Fruit fly (Drosophila melanogaster): ENCODE data around the gene COX7A.

Gene COX7A

dm6 chr3R:8333768-8334470 is 6.9 kb downstream of the COX7A start, which contains the start of gene Poxm (continued):
- TF ChIP-seq CG2712 (tag; optimal IDR thresholded peaks at IDR 0.05) (peak; percentile 96), Sox102F (GFP tag; optimal IDR thresholded peaks at IDR 0.05) (peak; percentile 90), CG15011 (GFP tag; optimal IDR thresholded peaks at IDR 0.05) (peak; percentile 84), mld (GFP tag; IDR thresholded peaks at IDR 0.05; ENCODE audit: partially characterized antibody) (0 out of 3 replicates have a peak, but pooled peaks have one; percentile 49), ara (GFP tag; IDR thresholded peaks at IDR 0.05) (peak; percentile 84), CG10321 (GFP tag; IDR thresholded peaks at IDR 0.05) (0 out of 2 replicates have a peak, but pooled peaks have one; percentile 28), crp (GFP tag; optimal IDR thresholded peaks at IDR 0.05) (peak in 1 of 2 experiments; percentile 47), Spps (tag; optimal IDR thresholded peaks at IDR 0.05) (peak; percentile 88), CG14441 (GFP tag; IDR thresholded peaks at IDR 0.05) (peak; percentile 86), Sox100B (GFP tag; optimal IDR thresholded peaks at IDR 0.05) (peak; percentile 96), mirr (GFP tag; optimal IDR thresholded peaks at IDR 0.05) (no peak), CG14710 (tag; optimal IDR thresholded peaks at IDR 0.05) (peak; percentile 95), hb (GFP tag; IDR thresholded peaks at IDR 0.05; ENCODE audit: partially characterized antibody) (no peak), CG8944 (GFP tag; optimal IDR thresholded peaks at IDR 0.05) (peak; percentile 40), Gug (GFP tag; IDR thresholded peaks at IDR 0.05) (peak; percentile 94), bsh (GFP tag; optimal IDR thresholded peaks at IDR 0.05) (peak; percentile 91 to 93), lilli (GFP tag; optimal IDR thresholded peaks at IDR 0.05) (peak; percentile 81), tup (GFP tag; optimal IDR thresholded peaks at IDR 0.05) (peak; percentile 60), CG4424 (GFP tag; optimal IDR thresholded peaks at IDR 0.05) (peak; percentile 95), CHES-1-like (GFP tag; optimal IDR thresholded peaks at IDR 0.05) (no peak), gsb-n (tag; optimal IDR thresholded peaks at IDR 0.05) (peak; percentile 88), Dbx (GFP tag; IDR thresholded peaks at IDR 0.05) (peak; percentile 48; the same call in 1 of the 3 replicates), CG43689 (GFP tag; IDR thresholded peaks at IDR 0.05) (peak; percentile 26; the same call in 1 of the 2 replicates), slou (GFP tag; optimal IDR thresholded peaks at IDR 0.05) (peak; percentile 61), CG7357 (GFP tag; IDR thresholded peaks at IDR 0.05) (peak; percentile 87), insv (GFP tag; optimal IDR thresholded peaks at IDR 0.05) (peak in 1 of 2 experiments; percentile 19), CG1832 (GFP tag; optimal IDR thresholded peaks at IDR 0.05) (peak; percentile 34), CG18619 (GFP tag; optimal IDR thresholded peaks at IDR 0.05) (peak; percentile 88), Hey (tag; optimal IDR thresholded peaks at IDR 0.05) (no peak), MTF-1 (GFP tag; optimal IDR thresholded peaks at IDR 0.05; ENCODE audit: borderline replicate concordance) (no peak), gfzf (GFP tag; optimal IDR thresholded peaks at IDR 0.05) (no peak), dimm (GFP tag; IDR thresholded peaks at IDR 0.05) (peak; percentile 55; the same call in 1 of the 2 replicates), hth (optimal IDR thresholded peaks at IDR 0.05) (peak; percentile 46), CG4707 (GFP tag; optimal IDR thresholded peaks at IDR 0.05) (peak; percentile 40), rib (GFP tag; IDR thresholded peaks at IDR 0.05) (no peak), sim (GFP tag; IDR thresholded peaks at IDR 0.05) (peak; percentile 58; the same call in 1 of the 2 replicates), CG10543 (GFP tag; optimal IDR thresholded peaks at IDR 0.05) (peak; percentile 85), tll (GFP tag; optimal IDR thresholded peaks at IDR 0.05) (no peak), unpg (GFP tag; optimal IDR thresholded peaks at IDR 0.05) (peak; percentile 85), unc-4 (GFP tag; IDR thresholded peaks at IDR 0.05; ENCODE audit: partially characterized antibody) (no peak), HLH4C (GFP tag; IDR thresholded peaks at IDR 0.05; ENCODE audit: partially characterized antibody) (no peak), CG14050 (GFP tag; IDR thresholded peaks at IDR 0.05) (peak; percentile 69), ro (GFP tag; IDR thresholded peaks at IDR 0.05) (peak; percentile 86), CG30403 (GFP tag; optimal IDR thresholded peaks at IDR 0.05) (peak; percentile 95), CG11456 (GFP tag; IDR thresholded peaks at IDR 0.05) (peak; percentile 86), sc (optimal IDR thresholded peaks at IDR 0.05) (no peak), sc (GFP tag; optimal IDR thresholded peaks at IDR 0.05) (peak; percentile 91), grn (GFP tag; optimal IDR thresholded peaks at IDR 0.05) (no peak), NK7.1 (GFP tag; optimal IDR thresholded peaks at IDR 0.05) (no peak)
